Fruit fly (Drosophila melanogaster) Kc167 (cell line): ENCODE data around the gene UQCR-14.

Experiments used
- Myc ChIP-seq: fragments of >200 bp; optimal IDR thresholded peaks from 2 replicates; lab custom pipeline; 2017; ENCODE audit warnings: missing external identifiers
- Sin3A ChIP-seq: fragments of >200 bp; optimal IDR thresholded peaks from 2 replicates; lab custom pipeline; 2018; ENCODE audit warnings: missing external identifiers
- h ChIP-seq: fragments of >200 bp; optimal IDR thresholded peaks from 3 replicates; lab custom pipeline; 2018; ENCODE audit warnings: missing external identifiers
- insv ChIP-seq: fragments of >200 bp; optimal IDR thresholded peaks from 3 replicates; lab custom pipeline; 2018; ENCODE audit warnings: missing external identifiers
- psq ChIP-seq: fragments of >200 bp; optimal IDR thresholded peaks from 2 replicates; lab custom pipeline; 2017; ENCODE audit warnings: missing external identifiers
- ttk ChIP-seq: sonication (Bioruptor generic); optimal IDR thresholded peaks from 2 replicates; lab custom pipeline; 2017; ENCODE audit warnings: missing external identifiers

dm6 chrX:16263415-16263814 lies 22.7 kb upstream of the UQCR-14 start:
- TF ChIP-seq Sin3A (lab: Kevin White, UChicago), result no peak
- no peak for TF ChIP-seq Myc (lab: Kevin White, UChicago)
- TF ChIP-seq psq, result no peak
- no peak for TF ChIP-seq h (lab: Kevin White, UChicago)
- TF ChIP-seq ttk (lab: Kevin White, UChicago), result no peak
- TF ChIP-seq insv (lab: Kevin White, UChicago), result no peak
